Fruit fly (Drosophila melanogaster): ENCODE data around the gene Alg1.

Gene Alg1

DNA sequence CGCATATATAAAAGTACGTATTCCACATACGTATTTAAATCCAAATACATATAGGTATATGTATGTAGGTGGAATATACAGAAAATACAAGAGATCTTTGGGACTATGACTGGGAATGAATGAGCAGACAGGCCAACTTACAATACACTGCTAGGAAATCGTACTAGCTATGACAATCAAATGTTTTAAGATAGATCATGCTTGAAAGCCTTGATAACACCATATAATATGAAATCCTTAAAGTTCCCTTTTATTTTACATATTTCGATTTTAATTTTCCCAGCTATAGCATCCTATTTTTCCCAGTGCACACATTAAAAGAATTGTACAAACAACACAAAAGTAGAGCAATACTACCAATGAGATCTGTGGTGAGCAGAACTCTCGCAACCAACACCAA, 29.6 kb downstream of the Alg1 start (continued):
- TF ChIP-seq sens-2 (GFP tag; IDR thresholded peaks at IDR 0.05), result peak; percentile 63
- TF ChIP-seq Kr (GFP tag; optimal IDR thresholded peaks at IDR 0.05), result no peak
- peak; percentile 65 for TF ChIP-seq CG2875 (GFP tag; optimal IDR thresholded peaks at IDR 0.05)
- TF ChIP-seq jumu (GFP tag; optimal IDR thresholded peaks at IDR 0.05), result peak; percentile 72
- peak; percentile 77 for TF ChIP-seq PHDP (tag; optimal IDR thresholded peaks at IDR 0.05)
- TF ChIP-seq Dek (tag; optimal IDR thresholded peaks at IDR 0.05), result peak; percentile 87
- TF ChIP-seq Ada2b (GFP tag; IDR thresholded peaks at IDR 0.05), result peak; percentile 88
- peak; percentile 44 for TF ChIP-seq Mes4 (GFP tag; optimal IDR thresholded peaks at IDR 0.05)
- peak; percentile 62 for TF ChIP-seq ap (GFP tag; IDR thresholded peaks at IDR 0.05)
- peak; percentile 76 for TF ChIP-seq klu (GFP tag; IDR thresholded peaks at IDR 0.05)
- TF ChIP-seq Asciz (GFP tag; optimal IDR thresholded peaks at IDR 0.05), result peak; percentile 44
- TF ChIP-seq Max (GFP tag; optimal IDR thresholded peaks at IDR 0.05), result peak; percentile 35
- TF ChIP-seq Xrp1 (GFP tag; IDR thresholded peaks at IDR 0.05), result peak; percentile 83
- TF ChIP-seq crp (GFP tag; optimal IDR thresholded peaks at IDR 0.05), result no peak
- no peak for TF ChIP-seq CG8478 (optimal IDR thresholded peaks at IDR 0.05)
- no peak for TF ChIP-seq CG6791 (GFP tag; IDR thresholded peaks at IDR 0.05; ENCODE audit: partially characterized antibody)
- TF ChIP-seq corto (GFP tag; optimal IDR thresholded peaks at IDR 0.05), result no peak
- TF ChIP-seq dmrt11E (tag; optimal IDR thresholded peaks at IDR 0.05), result no peak
- peak; percentile 49 for TF ChIP-seq CG10147 (GFP tag; optimal IDR thresholded peaks at IDR 0.05)
- no peak for TF ChIP-seq CG15479 (GFP tag; optimal IDR thresholded peaks at IDR 0.05)
- peak; percentile 82 for TF ChIP-seq chm (GFP tag; IDR thresholded peaks at IDR 0.05)
- no peak for TF ChIP-seq CG17186 (GFP tag; optimal IDR thresholded peaks at IDR 0.05)
- TF ChIP-seq phol (tag; optimal IDR thresholded peaks at IDR 0.05), result peak; percentile 82
- TF ChIP-seq slp2 (GFP tag; optimal IDR thresholded peaks at IDR 0.05), result peak; percentile 59
- TF ChIP-seq dm (GFP tag; optimal IDR thresholded peaks at IDR 0.05), result peak; percentile 9
- peak; percentile 72 for TF ChIP-seq pb (GFP tag; optimal IDR thresholded peaks at IDR 0.05)
- no peak for TF ChIP-seq tna (GFP tag; IDR thresholded peaks at IDR 0.05; ENCODE audit: partially characterized antibody)
- peak; percentile 39 for TF ChIP-seq CG7928 (GFP tag; optimal IDR thresholded peaks at IDR 0.05)
- TF ChIP-seq CG1792 (GFP tag; optimal IDR thresholded peaks at IDR 0.05), result peak; percentile 35
- TF ChIP-seq Jarid2 (GFP tag; optimal IDR thresholded peaks at IDR 0.05), result peak; percentile 27
- TF ChIP-seq ind (GFP tag; optimal IDR thresholded peaks at IDR 0.05), result peak; percentile 84
- peak; percentile 83 for TF ChIP-seq ttk (GFP tag; IDR thresholded peaks at IDR 0.05)
- no peak for TF ChIP-seq CG9797 (GFP tag; optimal IDR thresholded peaks at IDR 0.05)
- peak; percentile 75 for TF ChIP-seq CG12391 (tag; optimal IDR thresholded peaks at IDR 0.05)
- TF ChIP-seq CG1233 (GFP tag; optimal IDR thresholded peaks at IDR 0.05), result peak; percentile 53
- peak; percentile 67 for TF ChIP-seq CG15601 (tag; optimal IDR thresholded peaks at IDR 0.05)
- peak; percentile 2 for TF ChIP-seq Usf (GFP tag; optimal IDR thresholded peaks at IDR 0.05)
- peak; percentile 49; the same call in 1 of the 3 replicates for TF ChIP-seq sr (GFP tag; IDR thresholded peaks at IDR 0.05)
- TF ChIP-seq Hsf (GFP tag; optimal IDR thresholded peaks at IDR 0.05), result peak; percentile 63
- peak; percentile 76 for TF ChIP-seq lab (GFP tag; optimal IDR thresholded peaks at IDR 0.05)
- peak; percentile 62 for TF ChIP-seq gsb-n (tag; optimal IDR thresholded peaks at IDR 0.05)
- TF ChIP-seq Med (GFP tag), result peak; percentile 98
- TF ChIP-seq lmd (GFP tag; IDR thresholded peaks at IDR 0.05), result peak; percentile 89
- peak; percentile 73 for TF ChIP-seq zfh2 (GFP tag; optimal IDR thresholded peaks at IDR 0.05)
- peak; percentile 40 for TF ChIP-seq CG1647 (GFP tag; optimal IDR thresholded peaks at IDR 0.05)
- TF ChIP-seq CG4404 (GFP tag; IDR thresholded peaks at IDR 0.05), result peak; percentile 68; the same call in 1 of the 2 replicates
- TF ChIP-seq Doc2 (GFP tag; IDR thresholded peaks at IDR 0.05), result peak; percentile 39; the same call in 1 of the 2 replicates
- peak; percentile 83 for TF ChIP-seq Meics (GFP tag; optimal IDR thresholded peaks at IDR 0.05)
- TF ChIP-seq Lim3 (GFP tag; IDR thresholded peaks at IDR 0.05), result peak; percentile 55; the same call in 1 of the 2 replicates
- TF ChIP-seq CG1602 (GFP tag; optimal IDR thresholded peaks at IDR 0.05), result peak; percentile 55
- TF ChIP-seq CG14441 (GFP tag; IDR thresholded peaks at IDR 0.05), result peak; percentile 89
